Worm (Caenorhabditis elegans) whole organism, L2 larva: ENCODE measurements around the gene nhr-197.

ENCODE experiments used
- C34F6.9 ChIP-seq: fragments of 150-350 bp; optimal IDR thresholded peaks from 2 replicates; lab custom pipeline; 2014; ENCODE audit warnings: missing biosample characterization, missing genetic modification characterization
- F13H6.1 ChIP-seq: sonication (generic microtip); optimal IDR thresholded peaks from 2 replicates; lab custom pipeline; 2016; ENCODE audit warnings: missing genetic modification characterization, missing compliant biosample characterization
- R02D3.7 ChIP-seq: fragments of 150-350 bp; optimal IDR thresholded peaks from 2 replicates; lab custom pipeline; 2014; ENCODE audit warnings: missing biosample characterization, missing genetic modification characterization
- ZK546.5 ChIP-seq: sonication (generic microtip); optimal IDR thresholded peaks from 2 replicates; lab custom pipeline; 2017; ENCODE audit warnings: missing biosample characterization, missing genetic modification characterization
- alr-1 ChIP-seq: fragments of 150-350 bp; optimal IDR thresholded peaks from 2 replicates; lab custom pipeline; 2014; ENCODE audit warnings: missing biosample characterization, missing genetic modification characterization
- aly-2 ChIP-seq: fragments of 150-350 bp; optimal IDR thresholded peaks from 2 replicates; lab custom pipeline; 2014; ENCODE audit warnings: missing biosample characterization, missing genetic modification characterization
- ama-1 ChIP-seq: fragments of 150-350 bp; optimal IDR thresholded peaks from 2 replicates; lab custom pipeline; 2018; ENCODE audit warnings: inconsistent platforms
- blmp-1 ChIP-seq: sonication (generic microtip); optimal IDR thresholded peaks from 2 replicates; lab custom pipeline; 2017; ENCODE audit warnings: missing genetic modification characterization, mild to moderate bottlenecking, missing compliant biosample characterization, antibody characterized with exemption, moderate library complexity; ENCODE audit not compliant: insufficient read depth
- ceh-16 ChIP-seq: fragments of 150-350 bp; optimal IDR thresholded peaks from 2 replicates; lab custom pipeline; 2014; ENCODE audit warnings: missing biosample characterization, missing genetic modification characterization
- ceh-82 ChIP-seq: fragments of 150-350 bp; optimal IDR thresholded peaks from 2 replicates; lab custom pipeline; 2014; ENCODE audit warnings: missing biosample characterization, missing genetic modification characterization
- crh-2 ChIP-seq: sonication (generic microtip); optimal IDR thresholded peaks from 2 replicates; lab custom pipeline; 2017; ENCODE audit warnings: missing biosample characterization, missing genetic modification characterization
- egl-27 ChIP-seq: sonication (generic microtip); optimal IDR thresholded peaks from 3 replicates; lab custom pipeline; 2017; ENCODE audit warnings: missing biosample characterization, missing genetic modification reagents, missing genetic modification characterization
- elt-1 ChIP-seq: fragments of 150-350 bp; optimal IDR thresholded peaks from 2 replicates; lab custom pipeline; 2014; ENCODE audit warnings: missing biosample characterization, missing genetic modification characterization
- elt-3 ChIP-seq: sonication (generic microtip); optimal IDR thresholded peaks from 2 replicates; lab custom pipeline; 2017; ENCODE audit warnings: missing biosample characterization, missing genetic modification characterization
- gmeb-1 ChIP-seq: fragments of 150-350 bp; optimal IDR thresholded peaks from 2 replicates; lab custom pipeline; 2014; ENCODE audit warnings: missing biosample characterization, missing genetic modification characterization
- lin-11 ChIP-seq: fragments of 150-350 bp; sonication (generic microtip); optimal IDR thresholded peaks from 2 replicates; lab custom pipeline; 2014; ENCODE audit warnings: missing biosample characterization, missing genetic modification characterization, inconsistent platforms, mixed read lengths
- lin-39 ChIP-seq: fragments of 150-350 bp; optimal IDR thresholded peaks from 2 replicates; lab custom pipeline; 2014; ENCODE audit warnings: missing biosample characterization, missing genetic modification reagents, missing genetic modification characterization
- lsy-2 ChIP-seq, 2 experiments: fragments of 150-350 bp in 1 of 2; sonication (generic microtip) in 1 of 2; optimal IDR thresholded peaks; 2 replicates each; lab custom pipeline; 2014 to 2017; ENCODE audit warnings: missing biosample characterization in 2 of 2, missing genetic modification characterization in 2 of 2
- mab-5 ChIP-seq: fragments of 150-350 bp; optimal IDR thresholded peaks from 2 replicates; lab custom pipeline; 2014; ENCODE audit warnings: missing biosample characterization, missing genetic modification characterization
- mbf-1 ChIP-seq: sonication (generic microtip); optimal IDR thresholded peaks from 2 replicates; lab custom pipeline; 2017; ENCODE audit warnings: missing biosample characterization, missing genetic modification characterization
- mdl-1 ChIP-seq, 2 experiments: fragments of 150-350 bp in 1 of 2; sonication (generic microtip) in 1 of 2; optimal IDR thresholded peaks; 2 replicates each; lab custom pipeline; 2017; ENCODE audit warnings: missing biosample characterization in 2 of 2, missing genetic modification characterization in 2 of 2
- nhr-10 ChIP-seq: sonication (generic microtip); optimal IDR thresholded peaks from 2 replicates; lab custom pipeline; 2017; ENCODE audit warnings: missing biosample characterization, missing genetic modification characterization
- nhr-11 ChIP-seq: fragments of 150-350 bp; optimal IDR thresholded peaks from 2 replicates; lab custom pipeline; 2014; ENCODE audit warnings: missing biosample characterization, missing genetic modification characterization
- nhr-12 ChIP-seq: fragments of 150-350 bp; optimal IDR thresholded peaks from 2 replicates; lab custom pipeline; 2014; ENCODE audit warnings: missing biosample characterization, missing genetic modification characterization
- nhr-129 ChIP-seq: fragments of 150-350 bp; optimal IDR thresholded peaks from 2 replicates; lab custom pipeline; 2014; ENCODE audit warnings: missing biosample characterization, missing genetic modification characterization
- nhr-21 ChIP-seq: fragments of 150-350 bp; optimal IDR thresholded peaks from 2 replicates; lab custom pipeline; 2014; ENCODE audit warnings: missing biosample characterization, missing genetic modification characterization
- nhr-23 ChIP-seq: fragments of 150-350 bp; optimal IDR thresholded peaks from 2 replicates; lab custom pipeline; 2014; ENCODE audit warnings: missing biosample characterization, missing genetic modification reagents, missing genetic modification characterization
- nhr-237 ChIP-seq: fragments of 150-350 bp; optimal IDR thresholded peaks from 2 replicates; lab custom pipeline; 2014; ENCODE audit warnings: missing biosample characterization, missing genetic modification characterization
- nhr-25 ChIP-seq: fragments of 150-350 bp; sonication (generic microtip); optimal IDR thresholded peaks from 3 replicates; lab custom pipeline; 2014; ENCODE audit warnings: missing biosample characterization, missing genetic modification characterization
- nhr-77 ChIP-seq: fragments of 150-350 bp; optimal IDR thresholded peaks from 2 replicates; lab custom pipeline; 2014; ENCODE audit warnings: missing biosample characterization, missing genetic modification characterization
- peb-1 ChIP-seq: fragments of 150-350 bp; optimal IDR thresholded peaks from 2 replicates; lab custom pipeline; 2014; ENCODE audit warnings: missing biosample characterization, missing genetic modification characterization
- sem-4 ChIP-seq: fragments of 150-350 bp; optimal IDR thresholded peaks from 2 replicates; lab custom pipeline; 2014; ENCODE audit warnings: missing biosample characterization, missing genetic modification reagents, missing genetic modification characterization
- skn-1 ChIP-seq: sonication (generic microtip); optimal IDR thresholded peaks from 2 replicates; lab custom pipeline; 2017; ENCODE audit warnings: missing biosample characterization, missing genetic modification characterization
- sma-9 ChIP-seq, 2 experiments: fragments of 150-350 bp in 1 of 2; sonication (generic microtip) in 1 of 2; optimal IDR thresholded peaks; 2 replicates each; lab custom pipeline; 2014 to 2016; ENCODE audit warnings: missing genetic modification characterization in 2 of 2, mild to moderate bottlenecking in 1 of 2, missing biosample characterization in 1 of 2, missing compliant biosample characterization in 1 of 2, missing genetic modification reagents in 1 of 2, moderate library complexity in 1 of 2
- snpc-4 ChIP-seq: fragments of 150-350 bp; optimal IDR thresholded peaks from 2 replicates; lab custom pipeline; 2014; ENCODE audit warnings: missing biosample characterization, missing genetic modification characterization
- unc-39 ChIP-seq: fragments of 150-350 bp; optimal IDR thresholded peaks from 2 replicates; lab custom pipeline; 2014; ENCODE audit warnings: missing biosample characterization, missing genetic modification characterization
- unc-55 ChIP-seq: fragments of 150-350 bp; sonication (generic microtip); optimal IDR thresholded peaks from 3 replicates; lab custom pipeline; 2014; ENCODE audit warnings: missing biosample characterization, missing genetic modification reagents, missing genetic modification characterization
- unc-62 ChIP-seq: fragments of 150-350 bp; optimal IDR thresholded peaks from 2 replicates; lab custom pipeline; 2014; ENCODE audit warnings: missing biosample characterization, missing genetic modification reagents, missing genetic modification characterization
- zag-1 ChIP-seq: fragments of 150-350 bp; optimal IDR thresholded peaks from 2 replicates; lab custom pipeline; 2014; ENCODE audit warnings: missing biosample characterization, missing genetic modification characterization
- ztf-1 ChIP-seq: fragments of 200-800 bp; sonication (Bioruptor generic); conservative IDR thresholded peaks from 2 replicates; pipeline ENCODE4 v1.3.6; 2022; ENCODE audit warnings: missing genetic modification characterization, missing compliant biosample characterization
- ztf-11 ChIP-seq: sonication (generic microtip); optimal IDR thresholded peaks from 2 replicates; lab custom pipeline; 2017; ENCODE audit warnings: missing biosample characterization, missing genetic modification characterization
- ztf-4 ChIP-seq: fragments of 150-350 bp; optimal IDR thresholded peaks from 2 replicates; lab custom pipeline; 2014; ENCODE audit warnings: missing biosample characterization, missing genetic modification characterization

Gene nhr-197

DNA sequence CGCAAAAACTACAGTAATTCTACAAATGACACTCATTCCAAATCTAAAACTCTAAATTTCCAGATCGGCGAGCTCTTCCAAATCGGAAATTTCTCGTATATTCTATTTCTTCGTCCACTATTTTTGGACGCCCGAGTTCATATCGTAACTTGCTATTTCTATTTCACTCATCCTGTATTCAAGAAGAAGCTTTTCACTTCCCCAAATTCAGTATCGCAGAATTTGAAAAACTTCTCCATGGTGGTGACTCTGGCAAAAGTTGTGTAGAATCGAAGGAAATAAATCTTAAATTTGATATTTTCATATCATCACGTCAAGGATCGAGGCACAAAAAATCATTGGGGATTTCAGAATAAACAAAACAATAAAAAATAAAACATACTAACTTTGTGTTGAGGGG lies 35.6 kb upstream of the nhr-197 start:
- no peak for TF ChIP-seq C34F6.9 (tag; lab: Kevin White, UChicago)
- no peak for TF ChIP-seq F13H6.1 (tag; lab: Kevin White, UChicago)
- TF ChIP-seq nhr-129 (tag; lab: Kevin White, UChicago) = peak; percentile 8
- TF ChIP-seq nhr-25 (tag; lab: Kevin White, UChicago) = peak; percentile 58
- TF ChIP-seq alr-1 (tag; lab: Kevin White, UChicago) = no peak
- no peak for TF ChIP-seq ztf-4 (tag; lab: Kevin White, UChicago)
- TF ChIP-seq R02D3.7 (tag; lab: Kevin White, UChicago) = no peak
- no peak for TF ChIP-seq nhr-21
- no peak for TF ChIP-seq elt-3 (tag; lab: Kevin White, UChicago)
- TF ChIP-seq unc-39 (tag; lab: Kevin White, UChicago) = no peak
- no peak for TF ChIP-seq lsy-2 (tag; optimal IDR thresholded peaks at IDR 0.05; lab: Kevin White, UChicago)

- no peak for TF ChIP-seq F13H6.1 (tag; lab: Kevin White, UChicago)
- TF ChIP-seq ceh-82 = no peak
- no peak for TF ChIP-seq ztf-4 (tag; lab: Kevin White, UChicago)
- no peak for TF ChIP-seq R02D3.7 (tag; lab: Kevin White, UChicago)
- no peak for TF ChIP-seq unc-62 (GFP tag; lab: Kevin White, UChicago)
- TF ChIP-seq peb-1 (tag; lab: Kevin White, UChicago) = no peak
- TF ChIP-seq sem-4 (tag; lab: Kevin White, UChicago) = no peak
- no peak for TF ChIP-seq ztf-1 (GFP tag; lab: Robert Waterston, UW)
- TF ChIP-seq lsy-2 (tag; optimal IDR thresholded peaks at IDR 0.05; lab: Kevin White, UChicago) = no peak
- no peak for TF ChIP-seq gmeb-1
- no peak for TF ChIP-seq zag-1 (tag; lab: Kevin White, UChicago)
- TF ChIP-seq skn-1 (tag; lab: Kevin White, UChicago) = no peak
- TF ChIP-seq mbf-1 = no peak
- no peak for TF ChIP-seq elt-1
- TF ChIP-seq mab-5 = no peak
- no peak for TF ChIP-seq snpc-4 (tag; lab: Kevin White, UChicago)
Observed at ce11 chrV:15654124-15654523, 33.6 kb upstream of the nhr-197 start, which contains the start of gene F53E4.2. Gene F53E4.2 (plus strand): TSS chrV:15654424.

- TF ChIP-seq unc-62 (GFP tag; lab: Kevin White, UChicago) = no peak
- no peak for TF ChIP-seq C34F6.9 (tag; lab: Kevin White, UChicago)
- peak; percentile 11 for TF ChIP-seq F13H6.1 (tag; lab: Kevin White, UChicago)
- TF ChIP-seq, all 48 proteins: peak for 1
Observed at ce11 chrV:15658262-15659060, 29.3 kb upstream of the nhr-197 start.

DNA sequence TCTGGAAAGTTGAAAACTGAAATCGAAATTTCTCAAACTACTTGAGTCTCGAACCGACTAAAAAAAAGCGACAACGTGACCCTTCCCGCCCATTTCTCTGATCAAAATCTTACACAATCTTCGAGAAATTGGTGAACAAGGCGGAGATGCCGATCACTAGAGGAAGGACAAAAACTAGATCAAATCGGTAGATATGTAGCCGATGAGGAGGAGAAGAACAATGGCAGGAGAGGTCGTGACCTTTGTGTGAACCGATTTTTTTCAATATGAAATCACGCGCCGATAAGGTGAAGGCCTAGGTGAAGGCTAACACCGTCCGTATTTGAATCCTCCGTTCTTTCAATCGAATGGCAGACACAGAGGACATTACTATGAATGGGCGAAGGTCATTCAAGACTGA lies 26.8 kb upstream of the nhr-197 start:
- TF ChIP-seq sma-9 (GFP tag; optimal IDR thresholded peaks at IDR 0.05; lab: Kevin White, UChicago) = peak; percentile 73
- no peak for TF ChIP-seq sma-9 (tag; optimal IDR thresholded peaks at IDR 0.05; lab: Kevin White, UChicago)
- TF ChIP-seq unc-62 (GFP tag; lab: Kevin White, UChicago) = no peak
- no peak for TF ChIP-seq elt-3 (tag; lab: Kevin White, UChicago)
- no peak for TF ChIP-seq mab-5
- no peak for TF ChIP-seq nhr-11 (tag; lab: Kevin White, UChicago)
- TF ChIP-seq ztf-1 (GFP tag; lab: Robert Waterston, UW) = no peak
- TF ChIP-seq nhr-77 (tag; lab: Kevin White, UChicago) = no peak
- TF ChIP-seq lin-39 (tag; lab: Kevin White, UChicago) = no peak
- TF ChIP-seq nhr-21 = no peak
- TF ChIP-seq ceh-16 (tag; lab: Kevin White, UChicago) = peak; percentile 75
- TF ChIP-seq aly-2 (tag; lab: Kevin White, UChicago) = no peak
- TF ChIP-seq F13H6.1 (tag; lab: Kevin White, UChicago) = no peak
- no peak for TF ChIP-seq unc-55
- peak; percentile 96 for TF ChIP-seq nhr-25 (tag; lab: Kevin White, UChicago)
- peak; percentile 77 for TF ChIP-seq blmp-1 (tag; lab: Kevin White, UChicago)
- TF ChIP-seq ztf-11 = no peak
- no peak for TF ChIP-seq ztf-4 (tag; lab: Kevin White, UChicago)
- TF ChIP-seq sem-4 (tag; lab: Kevin White, UChicago) = peak; percentile 43
- TF ChIP-seq zag-1 (tag; lab: Kevin White, UChicago) = no peak
- TF ChIP-seq ama-1 (lab: Kevin White, UChicago) = no peak
- TF ChIP-seq mbf-1 = no peak
- no peak for TF ChIP-seq lsy-2 (tag; optimal IDR thresholded peaks at IDR 0.05; lab: Kevin White, UChicago)
- no peak for TF ChIP-seq nhr-237 (tag; lab: Kevin White, UChicago)
- peak; percentile 8 for TF ChIP-seq peb-1 (tag; lab: Kevin White, UChicago)
- TF ChIP-seq nhr-129 (tag; lab: Kevin White, UChicago) = no peak
- no peak for TF ChIP-seq ceh-82
- no peak for TF ChIP-seq nhr-12 (tag; lab: Kevin White, UChicago)
- no peak for TF ChIP-seq mdl-1 (tag; optimal IDR thresholded peaks at IDR 0.05; lab: Kevin White, UChicago)
- TF ChIP-seq C34F6.9 (tag; lab: Kevin White, UChicago) = no peak
- TF ChIP-seq unc-39 (tag; lab: Kevin White, UChicago) = no peak
- TF ChIP-seq nhr-10 (tag; lab: Kevin White, UChicago) = no peak
- TF ChIP-seq nhr-23 (tag; lab: Kevin White, UChicago) = peak; percentile 92
- TF ChIP-seq crh-2 (tag; lab: Kevin White, UChicago) = no peak
- TF ChIP-seq ZK546.5 (tag; lab: Kevin White, UChicago) = no peak
- TF ChIP-seq lin-11 (tag; lab: Kevin White, UChicago) = no peak
- no peak for TF ChIP-seq alr-1 (tag; lab: Kevin White, UChicago)
- peak; percentile 19 for TF ChIP-seq egl-27 (tag; lab: Kevin White, UChicago)
